Fruit fly (Drosophila melanogaster) S2 (cell line): ENCODE measurements around the gene Ae2.

ENCODE experiments used
- CG8478 ChIP-seq: fragments of >200 bp; optimal IDR thresholded peaks from 2 replicates; lab custom pipeline; 2018
- CTCF ChIP-seq, 2 experiments: fragments of >200 bp; optimal IDR thresholded peaks; 2 replicates each; lab custom pipeline; 2018

- TF ChIP-seq CG8478 (lab: Kevin White, UChicago) (no peak), CTCF (optimal IDR thresholded peaks at IDR 0.05; lab: Kevin White, UChicago) (no peak)
Observed at dm6 chr3L:9799398-9799797, 36.1 kb downstream of the Ae2 start, which contains the start of gene Ilp2.
